Fruit fly (Drosophila melanogaster) whole organism, embryonic: ENCODE results near the gene Coa8.

Experiments used
- Awh ChIP-seq: fragments of 200-800 bp; sonication (Bioruptor generic); IDR thresholded peaks from 2 replicates; pipeline ENCODE4, ENCODE4 v1.3.6; 2022; ENCODE audit warnings: missing biosample characterization, missing genetic modification characterization
- Bdp1 ChIP-seq: fragments of 200-800 bp; sonication (Bioruptor generic); optimal IDR thresholded peaks from 3 replicates; lab custom pipeline; 2016; ENCODE audit warnings: missing biosample characterization, missing genetic modification characterization
- Bteb2 ChIP-seq: fragments of 200-800 bp; sonication (Bioruptor generic); optimal IDR thresholded peaks from 2 replicates; lab custom pipeline; 2016; ENCODE audit warnings: missing biosample characterization, missing genetic modification characterization
- CG11247 ChIP-seq: fragments of 200-800 bp; sonication (Bioruptor generic); IDR thresholded peaks from 2 replicates; pipeline ENCODE4 v1.3.6; 2022; ENCODE audit warnings: missing biosample characterization, missing genetic modification characterization
- CG12219 ChIP-seq: fragments of 200-800 bp; sonication (Bioruptor generic); optimal IDR thresholded peaks from 3 replicates; lab custom pipeline; 2018; ENCODE audit warnings: missing biosample characterization, mild to moderate bottlenecking, missing genetic modification characterization
- CG12391 ChIP-seq: fragments of 200-800 bp; sonication (Bioruptor generic); optimal IDR thresholded peaks from 3 replicates; lab custom pipeline; 2018; ENCODE audit warnings: missing biosample characterization, mild to moderate bottlenecking, missing genetic modification characterization, moderate library complexity
- CG12942 ChIP-seq: fragments of 200-800 bp; sonication (Bioruptor generic); optimal IDR thresholded peaks from 3 replicates; lab custom pipeline; 2016; ENCODE audit warnings: missing biosample characterization, missing genetic modification characterization
- CG13894 ChIP-seq: fragments of 200-800 bp; sonication (Bioruptor generic); optimal IDR thresholded peaks from 3 replicates; lab custom pipeline; 2018; ENCODE audit warnings: missing biosample characterization, mild to moderate bottlenecking, missing genetic modification characterization, moderate library complexity
- CG14014 ChIP-seq: fragments of 200-800 bp; sonication (Bioruptor generic); IDR thresholded peaks from 2 replicates; pipeline ENCODE4 v1.3.6; 2022; ENCODE audit warnings: missing biosample characterization, missing genetic modification characterization
- CG14441 ChIP-seq: fragments of 200-800 bp; sonication (Bioruptor generic); IDR thresholded peaks from 2 replicates; pipeline ENCODE4 v1.3.6; 2022; ENCODE audit warnings: missing biosample characterization, missing genetic modification characterization
- CG14860 ChIP-seq: fragments of 200-800 bp; sonication (Bioruptor generic); IDR thresholded peaks from 3 replicates; pipeline ENCODE4 v1.3.6; 2022; ENCODE audit warnings: missing biosample characterization, missing genetic modification characterization; ENCODE audit not compliant: partially characterized antibody
- CG15073 ChIP-seq: fragments of 200-800 bp; sonication (Bioruptor generic); optimal IDR thresholded peaks from 2 replicates; lab custom pipeline; 2016; ENCODE audit warnings: missing biosample characterization, missing genetic modification characterization
- CG15269 ChIP-seq: fragments of 200-800 bp; sonication (Bioruptor generic); optimal IDR thresholded peaks from 2 replicates; lab custom pipeline; 2018; ENCODE audit warnings: missing biosample characterization, mild to moderate bottlenecking, missing genetic modification characterization, moderate library complexity
- CG1529 ChIP-seq: fragments of 200-800 bp; sonication (Bioruptor generic); optimal IDR thresholded peaks from 3 replicates; lab custom pipeline; 2018; ENCODE audit warnings: missing biosample characterization, missing genetic modification characterization
- CG2199 ChIP-seq: fragments of 200-800 bp; sonication (Bioruptor generic); IDR thresholded peaks from 3 replicates; pipeline ENCODE4 v1.3.6; 2022; ENCODE audit warnings: missing biosample characterization, missing genetic modification characterization
- CG31388 ChIP-seq: fragments of 200-800 bp; sonication (Bioruptor generic); optimal IDR thresholded peaks from 2 replicates; lab custom pipeline; 2016; ENCODE audit warnings: missing biosample characterization, missing genetic modification characterization
- CG31441 ChIP-seq: fragments of 200-800 bp; sonication (Bioruptor generic); IDR thresholded peaks from 2 replicates; pipeline ENCODE4 v1.3.6; 2022; ENCODE audit warnings: missing biosample characterization, missing genetic modification characterization
- CG32532 ChIP-seq: fragments of 200-800 bp; sonication (Bioruptor generic); IDR thresholded peaks from 2 replicates; pipeline ENCODE4 v1.3.6; 2022; ENCODE audit warnings: missing biosample characterization, missing genetic modification characterization
- CG42726 ChIP-seq: fragments of 200-800 bp; sonication (Bioruptor generic); IDR thresholded peaks from 2 replicates; pipeline ENCODE4 v1.3.6; 2022; ENCODE audit warnings: missing biosample characterization, missing genetic modification characterization; ENCODE audit not compliant: partially characterized antibody
- CG4730 ChIP-seq: fragments of 200-800 bp; sonication (Bioruptor generic); IDR thresholded peaks from 2 replicates; pipeline ENCODE4 v1.3.6; 2022; ENCODE audit warnings: missing biosample characterization, missing genetic modification characterization
- CG4854 ChIP-seq: fragments of 200-800 bp; sonication (Bioruptor generic); optimal IDR thresholded peaks from 2 replicates; lab custom pipeline; 2016; ENCODE audit warnings: missing biosample characterization, missing genetic modification characterization, inconsistent platforms
- CG7372 ChIP-seq: fragments of 200-800 bp; sonication (Bioruptor generic); IDR thresholded peaks from 2 replicates; pipeline ENCODE4 v1.3.6; 2022; ENCODE audit warnings: missing biosample characterization, missing genetic modification characterization
- CG7839 ChIP-seq: fragments of 200-800 bp; sonication (Bioruptor generic); optimal IDR thresholded peaks from 3 replicates; lab custom pipeline; 2018; ENCODE audit warnings: missing biosample characterization, mild to moderate bottlenecking, missing genetic modification characterization, moderate library complexity
- CG8924 ChIP-seq: fragments of 200-800 bp; optimal IDR thresholded peaks from 3 replicates; lab custom pipeline; 2019; ENCODE audit warnings: missing biosample characterization, mild to moderate bottlenecking, missing genetic modification characterization, moderate library complexity
- CG9215 ChIP-seq: fragments of 200-800 bp; sonication (Bioruptor generic); IDR thresholded peaks from 2 replicates; pipeline ENCODE4 v1.3.6; 2022; ENCODE audit warnings: missing biosample characterization, missing genetic modification characterization
- CTCF ChIP-seq: fragments of 200-800 bp; sonication (Bioruptor generic); optimal IDR thresholded peaks from 2 replicates; lab custom pipeline; 2017; ENCODE audit warnings: missing biosample characterization, mild to moderate bottlenecking, missing genetic modification characterization, moderate library complexity
- Dip2 ChIP-seq: fragments of 200-800 bp; sonication (Bioruptor generic); IDR thresholded peaks from 2 replicates; pipeline ENCODE4 v1.3.6; 2022; ENCODE audit warnings: missing biosample characterization, missing genetic modification characterization
- E2f1 ChIP-seq: fragments of 200-800 bp; sonication (Bioruptor generic); IDR thresholded peaks from 2 replicates; pipeline ENCODE4 v1.3.6; 2022; ENCODE audit warnings: missing biosample characterization, missing genetic modification characterization
- Ets65A ChIP-seq: fragments of 200-800 bp; sonication (Bioruptor generic); peaks from one replicate; lab custom pipeline; 2016; ENCODE audit warnings: missing biosample characterization, missing genetic modification characterization
- Gsc ChIP-seq: fragments of 200-800 bp; sonication (Bioruptor generic); IDR thresholded peaks from 2 replicates; pipeline ENCODE4 v1.3.6; 2022; ENCODE audit warnings: missing biosample characterization, missing genetic modification characterization
- H15 ChIP-seq: fragments of 200-800 bp; sonication (Bioruptor generic); IDR thresholded peaks from 3 replicates; pipeline ENCODE4 v1.3.6; 2022; ENCODE audit warnings: missing biosample characterization, missing genetic modification characterization
- HLHmδ ChIP-seq: fragments of 200-800 bp; sonication (Bioruptor generic); optimal IDR thresholded peaks from 2 replicates; lab custom pipeline; 2018; ENCODE audit warnings: missing biosample characterization, mild to moderate bottlenecking, missing genetic modification characterization, moderate library complexity
- Hmx ChIP-seq: fragments of 200-800 bp; sonication (Bioruptor generic); optimal IDR thresholded peaks from 2 replicates; lab custom pipeline; 2016; ENCODE audit warnings: missing biosample characterization, missing genetic modification characterization
- Ptx1 ChIP-seq: fragments of 200-800 bp; sonication (Bioruptor generic); IDR thresholded peaks from 2 replicates; pipeline ENCODE4 v1.3.6; 2022; ENCODE audit warnings: missing biosample characterization, missing genetic modification characterization
- Stat92E ChIP-seq, 3 experiments: fragments of >200 bp in 2 of 3; fragments of 200-800 bp in 1 of 3; sonication (Bioruptor generic) in 1 of 3; optimal IDR thresholded peaks; 2 replicates each; lab custom pipeline; 2017 to 2019; ENCODE audit warnings: missing biosample characterization in 3 of 3, missing genetic modification characterization in 3 of 3, mild to moderate bottlenecking in 1 of 3, moderate library complexity in 1 of 3
- Vsx1 ChIP-seq: fragments of 200-800 bp; sonication (Bioruptor generic); optimal IDR thresholded peaks from 2 replicates; lab custom pipeline; 2017; ENCODE audit warnings: missing biosample characterization, mild to moderate bottlenecking, missing genetic modification characterization, missing genetic modification reagents
- cad ChIP-seq: fragments of >200 bp; optimal IDR thresholded peaks from 2 replicates; lab custom pipeline; 2017; ENCODE audit warnings: missing biosample characterization, missing genetic modification characterization
- chm ChIP-seq: fragments of 200-800 bp; sonication (Bioruptor generic); IDR thresholded peaks from 2 replicates; pipeline ENCODE4 v1.3.6; 2022; ENCODE audit warnings: missing biosample characterization, missing genetic modification characterization
- dan ChIP-seq: fragments of 200-800 bp; sonication (Bioruptor generic); IDR thresholded peaks from 2 replicates; pipeline ENCODE4 v1.3.6; 2022; ENCODE audit warnings: missing biosample characterization, missing genetic modification characterization
- fd3F ChIP-seq: fragments of 200-800 bp; sonication (Bioruptor generic); optimal IDR thresholded peaks from 2 replicates; lab custom pipeline; 2018; ENCODE audit warnings: missing biosample characterization, mild to moderate bottlenecking, missing genetic modification characterization, moderate library complexity
- ftz-f1 ChIP-seq: fragments of 200-800 bp; sonication (Bioruptor generic); optimal IDR thresholded peaks from 2 replicates; lab custom pipeline; 2016; ENCODE audit warnings: missing biosample characterization, missing genetic modification characterization
- gce ChIP-seq: fragments of 200-800 bp; sonication (Bioruptor generic); IDR thresholded peaks from 3 replicates; pipeline ENCODE4 v1.3.6; 2022; ENCODE audit warnings: missing biosample characterization, missing genetic modification characterization
- ken ChIP-seq: fragments of 200-800 bp; sonication (Bioruptor generic); IDR thresholded peaks from 3 replicates; pipeline ENCODE4 v1.3.6; 2022; ENCODE audit warnings: missing biosample characterization, missing genetic modification characterization
- nom ChIP-seq: fragments of 200-800 bp; sonication (Bioruptor generic); optimal IDR thresholded peaks from 2 replicates; lab custom pipeline; 2017; ENCODE audit warnings: missing biosample characterization, missing genetic modification characterization, mild to moderate bottlenecking, moderate library complexity, missing genetic modification reagents
- onecut ChIP-seq: fragments of 200-800 bp; sonication (Bioruptor generic); IDR thresholded peaks from 2 replicates; pipeline ENCODE4 v1.3.6; 2022; ENCODE audit warnings: missing biosample characterization, missing genetic modification characterization
- prd ChIP-seq, 3 experiments: fragments of >200 bp in 2 of 3; fragments of 200-800 bp in 1 of 3; sonication (Bioruptor generic) in 1 of 3; optimal IDR thresholded peaks in 2 of 3; IDR thresholded peaks in 1 of 3; 2 replicates in 2 of 3; 3 replicates in 1 of 3; pipeline versions ENCODE4 v1.3.6 to Lab custom; 2017 to 2022; ENCODE audit warnings: missing biosample characterization in 1 of 3, missing genetic modification characterization in 1 of 3
- scrt ChIP-seq: fragments of 200-800 bp; sonication (Bioruptor generic); optimal IDR thresholded peaks from 2 replicates; lab custom pipeline; 2018; ENCODE audit warnings: missing biosample characterization, mild to moderate bottlenecking, missing genetic modification characterization, moderate library complexity
- seq ChIP-seq: fragments of 200-800 bp; sonication (Bioruptor generic); IDR thresholded peaks from 2 replicates; pipeline ENCODE4 v1.3.6; 2022; ENCODE audit warnings: missing biosample characterization, missing genetic modification characterization
- sima ChIP-seq: fragments of 200-800 bp; sonication (Bioruptor generic); optimal IDR thresholded peaks from 2 replicates; lab custom pipeline; 2016; ENCODE audit warnings: missing biosample characterization, missing genetic modification characterization
- sob ChIP-seq: fragments of 200-800 bp; sonication (Bioruptor generic); IDR thresholded peaks from 2 replicates; pipeline ENCODE4 v1.3.6; 2022; ENCODE audit warnings: missing biosample characterization, missing genetic modification characterization
- tup ChIP-seq: fragments of 200-800 bp; sonication (Bioruptor generic); optimal IDR thresholded peaks from 2 replicates; lab custom pipeline; 2016; ENCODE audit warnings: missing biosample characterization, mild to moderate bottlenecking, missing genetic modification characterization, moderate library complexity
- unc-4 ChIP-seq: fragments of 200-800 bp; sonication (Bioruptor generic); IDR thresholded peaks from 2 replicates; pipeline ENCODE4 v1.3.6; 2022; ENCODE audit warnings: missing biosample characterization, missing genetic modification characterization; ENCODE audit not compliant: partially characterized antibody
- wor ChIP-seq: fragments of 200-800 bp; sonication (Bioruptor generic); IDR thresholded peaks from 2 replicates; pipeline ENCODE4 v1.3.6; 2022; ENCODE audit warnings: missing biosample characterization, missing genetic modification characterization

Gene Coa8

dm6 chrX:1908757-1909156, 28.7 kb downstream of the Coa8 start, which contains the start of the genes Edem1 and Rbcn-3B (continued):
- TF ChIP-seq E2f1 (GFP tag; lab: Robert Waterston, UW) (no peak), CG2199 (GFP tag; lab: Robert Waterston, UW) (no peak), CG32532 (GFP tag; lab: Robert Waterston, UW) (no peak), CG1529 (GFP tag; lab: Kevin White, UChicago) (no peak), unc-4 (GFP tag; lab: Robert Waterston, UW) (0 out of 2 replicates have a peak, but pooled peaks have one; percentile 32), ftz-f1 (GFP tag; lab: Kevin White, UChicago) (no peak), CG11247 (no peak), gce (GFP tag; lab: Robert Waterston, UW) (no peak), Bteb2 (no peak), Hmx (GFP tag; lab: Kevin White, UChicago) (no peak), CG13894 (tag; lab: Kevin White, UChicago) (no peak), fd3F (GFP tag; lab: Kevin White, UChicago) (no peak), CG8924 (tag; lab: Kevin White, UChicago) (peak; percentile 9), CTCF (GFP tag; lab: Kevin White, UChicago) (no peak), sima (GFP tag; lab: Kevin White, UChicago) (no peak), chm (GFP tag; lab: Robert Waterston, UW) (no peak), nom (GFP tag; lab: Kevin White, UChicago) (peak; percentile 69), onecut (no peak; the same call in 1 of the 2 replicates), tup (GFP tag; lab: Kevin White, UChicago) (no peak), cad (GFP tag; lab: Kevin White, UChicago) (no peak), sob (GFP tag; lab: Robert Waterston, UW) (no peak), CG14860 (GFP tag; lab: Robert Waterston, UW) (0 out of 3 replicates have a peak, but pooled peaks have one; percentile 31), HLHmδ (GFP tag; lab: Kevin White, UChicago) (no peak), CG12219 (GFP tag; lab: Kevin White, UChicago) (no peak), Dip2 (GFP tag; lab: Robert Waterston, UW) (no peak), CG7839 (tag; lab: Kevin White, UChicago) (no peak), wor (GFP tag; lab: Robert Waterston, UW) (no peak), CG4854 (GFP tag; lab: Kevin White, UChicago) (no peak), Gsc (GFP tag; lab: Robert Waterston, UW) (no peak), ken (GFP tag; lab: Robert Waterston, UW) (no peak), CG9215 (GFP tag; lab: Robert Waterston, UW) (no peak), CG31441 (GFP tag; lab: Robert Waterston, UW) (no peak), CG12942 (GFP tag; lab: Kevin White, UChicago) (no peak), CG12391 (tag; lab: Kevin White, UChicago) (no peak), CG7372 (no peak), Vsx1 (GFP tag; lab: Kevin White, UChicago) (no peak), CG4730 (no peak), seq (GFP tag; lab: Robert Waterston, UW) (no peak), Bdp1 (GFP tag; lab: Kevin White, UChicago) (no peak), CG42726 (GFP tag; lab: Robert Waterston, UW) (no peak; the same call in 1 of the 2 replicates), H15 (GFP tag; lab: Robert Waterston, UW) (no peak), CG31388 (GFP tag; lab: Kevin White, UChicago) (no peak), CG15073 (GFP tag; lab: Kevin White, UChicago) (no peak), Awh (GFP tag; lab: Robert Waterston, UW) (no peak), dan (GFP tag; lab: Robert Waterston, UW) (no peak), Stat92E (GFP tag; optimal IDR thresholded peaks at IDR 0.05; lab: Kevin White, UChicago) (no peak), CG14441 (no peak), Ets65A (GFP tag; lab: Kevin White, UChicago) (no peak), CG15269 (tag; lab: Kevin White, UChicago) (no peak), prd (optimal IDR thresholded peaks at IDR 0.05; lab: Kevin White, UChicago) (no peak), prd (GFP tag; IDR thresholded peaks at IDR 0.05; lab: Robert Waterston, UW) (no peak), CG14014 (no peak), scrt (GFP tag; lab: Kevin White, UChicago) (no peak), Ptx1 (GFP tag; lab: Robert Waterston, UW) (no peak)
